Worm (Caenorhabditis elegans): Measurements from ENCODE around the gene gly-5.
A peak's percentile ranks its signal among the peaks of the same experiment; 100 is the strongest.

Gene gly-5

DNA sequence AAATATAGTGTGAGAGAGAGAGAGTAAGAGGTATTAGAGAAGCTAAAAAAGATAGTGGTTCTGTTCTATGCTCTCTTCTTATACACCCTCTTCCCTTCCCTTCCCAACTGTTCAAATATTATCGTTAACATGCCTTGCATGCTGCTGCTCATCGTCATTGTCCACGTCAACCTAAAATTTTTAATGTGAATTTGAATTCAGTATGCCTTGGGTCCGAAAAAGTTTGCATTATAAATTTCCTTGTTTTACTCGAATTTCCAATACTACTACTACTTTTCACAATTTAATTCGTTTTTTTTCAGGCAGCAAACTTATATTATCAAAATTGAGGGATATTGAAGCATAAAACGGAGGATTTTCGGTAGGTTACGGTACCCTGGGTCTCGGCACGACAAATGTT is at the start of gene gly-5:
TSS of gene gly-5 (plus strand) at position 301 of the 400 bp plus-strand sequence.
- no peak for TF ChIP-seq flt-1 (GFP tag; IDR thresholded peaks at IDR 0.05)
- no peak for TF ChIP-seq ztf-23 (GFP tag; IDR thresholded peaks at IDR 0.05)
- TF ChIP-seq ref-1 (GFP tag; conservative IDR thresholded peaks at IDR 0.05), result no peak
- TF ChIP-seq med-1 (GFP tag; optimal IDR thresholded peaks at IDR 0.05; ENCODE audit: insufficient read depth), result no peak
- no peak for TF ChIP-seq tab-1 (GFP tag; IDR thresholded peaks at IDR 0.05)
- no peak for TF ChIP-seq T22C8.4 (GFP tag; IDR thresholded peaks at IDR 0.05)
- no peak for TF ChIP-seq ztf-29 (GFP tag; IDR thresholded peaks at IDR 0.05)
- no peak for TF ChIP-seq cog-1 (tag; optimal IDR thresholded peaks at IDR 0.05)
- no peak for TF ChIP-seq klf-2 (GFP tag; conservative IDR thresholded peaks at IDR 0.05)

DNA sequence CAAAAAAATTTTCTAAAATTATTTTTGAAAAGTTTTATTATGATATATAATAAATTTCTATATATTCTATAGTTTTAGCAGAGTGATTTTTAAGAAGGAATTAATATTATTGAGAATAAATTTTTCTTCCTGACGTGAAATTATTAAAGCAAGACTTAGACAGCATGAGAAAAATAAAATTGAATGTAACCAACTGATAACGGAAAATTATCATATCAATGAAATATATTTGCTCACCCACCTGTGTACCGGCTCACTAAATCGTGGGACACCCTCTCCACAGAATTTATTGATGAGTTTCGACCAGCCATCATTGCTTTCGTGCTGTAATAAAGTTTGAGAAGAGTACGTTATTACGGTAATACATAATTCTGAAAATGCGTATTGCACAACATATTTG is 47.9 kb upstream of the gly-5 start, which contains the start of gene bre-2:
TSS of gene bre-2 (minus strand) at position 326 of the 400 bp plus-strand sequence.
- TF ChIP-seq tab-1 (GFP tag; IDR thresholded peaks at IDR 0.05) (no peak), cog-1 (tag; optimal IDR thresholded peaks at IDR 0.05) (no peak), med-1 (GFP tag; optimal IDR thresholded peaks at IDR 0.05; ENCODE audit: insufficient read depth) (no peak), ztf-29 (GFP tag; IDR thresholded peaks at IDR 0.05) (no peak), ztf-23 (GFP tag; IDR thresholded peaks at IDR 0.05) (no peak), klf-2 (GFP tag; conservative IDR thresholded peaks at IDR 0.05) (no peak), flt-1 (GFP tag; IDR thresholded peaks at IDR 0.05) (no peak), T22C8.4 (GFP tag; IDR thresholded peaks at IDR 0.05) (no peak), ref-1 (GFP tag; conservative IDR thresholded peaks at IDR 0.05) (no peak)

DNA sequence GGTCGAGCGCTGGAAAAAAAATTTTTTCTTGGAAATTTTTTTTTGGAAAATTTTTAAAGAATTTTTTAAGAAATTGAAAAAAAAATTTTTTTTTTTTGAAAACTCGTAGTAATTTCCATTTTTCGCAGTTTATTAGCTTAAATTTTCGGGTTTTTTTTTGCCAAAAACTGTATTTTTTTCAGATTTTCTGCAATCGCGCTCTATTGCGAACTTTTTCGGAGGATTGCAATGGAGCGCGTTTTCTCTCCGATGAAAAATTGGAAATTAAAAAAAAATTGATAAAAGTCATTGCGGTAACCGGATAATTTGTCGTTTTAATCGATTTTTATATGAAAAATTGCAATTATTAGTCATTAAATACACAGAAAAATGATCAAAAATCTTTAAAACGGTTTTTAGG is 35.4 kb upstream of the gly-5 start:
- TF ChIP-seq ztf-29 (GFP tag; IDR thresholded peaks at IDR 0.05) (no peak), flt-1 (GFP tag; IDR thresholded peaks at IDR 0.05) (no peak), ref-1 (GFP tag; conservative IDR thresholded peaks at IDR 0.05) (no peak)

DNA sequence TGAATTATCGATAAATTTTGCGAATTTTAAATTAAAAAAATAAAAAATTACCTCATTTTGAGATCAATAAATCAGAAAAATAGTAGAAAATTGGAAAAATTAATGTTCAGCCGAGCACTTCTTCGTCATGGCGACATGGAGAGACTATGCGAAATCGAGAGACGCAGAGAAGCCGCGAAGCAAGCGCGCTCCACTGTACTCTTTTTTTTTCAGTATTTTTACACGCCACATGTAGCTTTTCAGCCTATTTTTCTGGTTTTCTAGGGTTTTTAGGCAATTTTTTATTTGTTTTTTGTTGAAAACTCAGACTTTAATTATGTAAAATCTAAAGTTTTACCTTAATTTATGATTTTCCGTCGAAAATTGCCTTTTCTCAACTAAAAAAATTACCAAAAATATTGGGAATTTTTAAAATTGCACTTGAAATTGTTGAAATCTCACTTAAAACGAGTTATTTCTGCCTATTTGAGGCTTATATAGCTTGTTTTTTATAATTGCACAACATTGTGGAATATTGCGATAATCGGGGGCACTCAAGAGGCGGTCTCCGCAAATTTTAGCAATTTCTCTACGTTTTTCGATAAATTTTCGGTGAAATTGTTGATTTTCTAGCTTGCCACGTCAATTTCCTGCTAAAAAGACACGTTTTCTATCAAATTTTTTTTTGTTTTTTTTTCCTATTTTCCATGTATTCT is 34.3 kb upstream of the gly-5 start, which contains the start of gene Y39E4B.10:
TSS of gene Y39E4B.10 (minus strand) at position 162 of the 695 bp plus-strand sequence.
- TF ChIP-seq cog-1 (tag; optimal IDR thresholded peaks at IDR 0.05), result no peak
- TF ChIP-seq ref-1 (GFP tag; conservative IDR thresholded peaks at IDR 0.05), result no peak
- no peak for TF ChIP-seq flt-1 (GFP tag; IDR thresholded peaks at IDR 0.05)
- TF ChIP-seq tab-1 (GFP tag; IDR thresholded peaks at IDR 0.05), result no peak
- no peak for TF ChIP-seq med-1 (GFP tag; optimal IDR thresholded peaks at IDR 0.05; ENCODE audit: insufficient read depth)
- TF ChIP-seq ztf-29 (GFP tag; IDR thresholded peaks at IDR 0.05), result no peak
- no peak for TF ChIP-seq klf-2 (GFP tag; conservative IDR thresholded peaks at IDR 0.05)
- no peak for TF ChIP-seq ztf-23 (GFP tag; IDR thresholded peaks at IDR 0.05)
- no peak for TF ChIP-seq T22C8.4 (GFP tag; IDR thresholded peaks at IDR 0.05)

DNA sequence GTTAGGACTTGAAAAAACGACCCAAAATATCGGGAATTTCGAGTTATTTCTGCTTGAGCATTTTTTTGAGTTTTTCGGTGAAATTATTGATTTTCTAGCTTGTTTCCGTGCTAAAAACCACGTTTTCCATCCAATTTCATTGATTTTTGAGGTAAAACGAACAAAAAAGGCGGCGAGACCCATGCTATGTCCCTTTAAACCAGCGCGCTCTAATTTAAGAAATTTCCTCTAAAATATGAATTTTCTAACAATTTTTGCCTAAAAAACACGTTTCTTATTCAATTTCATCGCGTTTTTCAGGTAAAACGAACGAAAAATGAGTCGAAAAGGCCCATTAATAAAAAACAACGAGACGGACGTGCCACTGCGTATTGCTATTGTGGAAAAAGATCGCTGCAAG is 33.7 kb upstream of the gly-5 start, which contains the start of gene abce-1:
TSS of gene abce-1 (plus strand) at position 301 of the 400 bp plus-strand sequence.
- TF ChIP-seq med-1 (GFP tag; optimal IDR thresholded peaks at IDR 0.05; ENCODE audit: insufficient read depth), result no peak
- no peak for TF ChIP-seq T22C8.4 (GFP tag; IDR thresholded peaks at IDR 0.05)
- no peak for TF ChIP-seq tab-1 (GFP tag; IDR thresholded peaks at IDR 0.05)
- no peak for TF ChIP-seq ztf-29 (GFP tag; IDR thresholded peaks at IDR 0.05)
- no peak for TF ChIP-seq klf-2 (GFP tag; conservative IDR thresholded peaks at IDR 0.05)
- TF ChIP-seq cog-1 (tag; optimal IDR thresholded peaks at IDR 0.05), result no peak
- no peak for TF ChIP-seq flt-1 (GFP tag; IDR thresholded peaks at IDR 0.05)
- no peak for TF ChIP-seq ztf-23 (GFP tag; IDR thresholded peaks at IDR 0.05)
- TF ChIP-seq ref-1 (GFP tag; conservative IDR thresholded peaks at IDR 0.05), result no peak

DNA sequence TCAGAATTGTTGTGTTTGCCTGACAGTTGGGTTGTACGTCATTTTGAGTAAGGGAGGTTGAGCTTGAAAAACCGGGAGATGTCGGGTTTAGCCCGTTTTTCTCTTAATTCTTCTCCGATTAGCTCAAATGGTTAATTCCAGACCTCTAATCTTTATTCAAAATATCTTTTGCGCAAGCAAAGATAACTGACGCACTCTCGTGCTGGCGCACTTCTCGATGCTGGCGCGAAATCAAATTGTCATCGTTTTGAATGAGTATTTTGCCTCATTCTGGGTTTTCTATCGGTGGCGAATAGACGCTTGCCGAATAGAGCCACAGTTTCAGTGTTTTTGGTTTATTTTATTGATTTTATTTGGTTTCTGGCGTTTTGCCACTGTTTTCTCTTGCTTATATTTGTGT is 26.6 kb upstream of the gly-5 start:
- TF ChIP-seq ztf-23 (GFP tag; IDR thresholded peaks at IDR 0.05) (peak; percentile 55; the same call in 1 of the 2 replicates), klf-2 (GFP tag; conservative IDR thresholded peaks at IDR 0.05) (no peak)

DNA sequence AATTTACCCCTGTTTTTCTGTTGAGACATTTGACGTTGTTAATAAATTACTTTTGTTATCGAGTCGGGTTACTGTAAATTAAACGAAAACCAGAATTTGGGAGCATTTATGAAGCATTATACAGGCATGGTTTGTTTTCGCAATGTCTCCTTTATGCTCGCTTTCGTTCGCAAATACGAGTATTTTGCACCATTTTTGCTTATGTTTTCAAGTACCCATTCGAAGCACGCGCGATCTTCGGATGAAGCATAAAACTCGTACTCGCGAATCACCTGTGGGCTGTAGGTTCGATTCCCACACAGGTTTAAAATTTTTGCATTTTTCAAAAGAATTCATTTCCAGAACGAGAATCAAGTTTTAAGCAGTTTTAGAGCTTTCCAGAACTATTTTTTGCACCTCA is 22.3 kb upstream of the gly-5 start:
- TF ChIP-seq med-1 (GFP tag; optimal IDR thresholded peaks at IDR 0.05; ENCODE audit: insufficient read depth) (no peak), ref-1 (GFP tag; conservative IDR thresholded peaks at IDR 0.05) (no peak), ztf-23 (GFP tag; IDR thresholded peaks at IDR 0.05) (no peak), flt-1 (GFP tag; IDR thresholded peaks at IDR 0.05) (no peak), ztf-29 (GFP tag; IDR thresholded peaks at IDR 0.05) (no peak), tab-1 (GFP tag; IDR thresholded peaks at IDR 0.05) (no peak), cog-1 (tag; optimal IDR thresholded peaks at IDR 0.05) (no peak), klf-2 (GFP tag; conservative IDR thresholded peaks at IDR 0.05) (no peak), T22C8.4 (GFP tag; IDR thresholded peaks at IDR 0.05) (no peak)

DNA sequence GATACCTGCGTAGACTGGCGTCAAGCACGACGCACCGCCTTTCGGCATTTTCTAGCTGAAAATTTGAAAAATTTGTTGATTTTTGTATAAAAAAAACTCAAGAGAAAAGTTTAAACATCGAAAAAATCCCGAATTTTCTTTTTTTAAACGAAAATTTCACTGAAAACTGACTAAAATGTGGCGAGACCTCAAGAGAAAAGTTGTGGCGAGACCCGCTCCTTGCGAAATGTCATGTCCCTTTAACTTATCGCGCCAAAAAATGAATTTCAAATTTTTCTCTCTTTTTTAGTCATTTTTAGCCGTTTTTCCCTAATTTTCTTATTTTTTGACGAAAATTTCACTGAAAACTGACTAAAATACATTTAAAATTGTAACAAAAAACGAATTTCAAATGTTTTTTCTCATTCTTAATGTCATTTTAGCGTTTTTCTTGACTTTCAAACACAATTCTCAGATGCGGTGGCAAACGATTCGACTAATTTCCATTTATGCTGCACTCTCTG is 17.7 kb upstream of the gly-5 start, which contains the start of the genes snpc-1.2 and Y39E4B.5:
TSS of gene snpc-1.2 (minus strand) at position 78 of the 503 bp plus-strand sequence.
TSS of gene Y39E4B.5 (plus strand) at position 453 of the 503 bp plus-strand sequence.
- no peak for TF ChIP-seq klf-2 (GFP tag; conservative IDR thresholded peaks at IDR 0.05)
- no peak for TF ChIP-seq ref-1 (GFP tag; conservative IDR thresholded peaks at IDR 0.05)
- TF ChIP-seq tab-1 (GFP tag; IDR thresholded peaks at IDR 0.05), result no peak

DNA sequence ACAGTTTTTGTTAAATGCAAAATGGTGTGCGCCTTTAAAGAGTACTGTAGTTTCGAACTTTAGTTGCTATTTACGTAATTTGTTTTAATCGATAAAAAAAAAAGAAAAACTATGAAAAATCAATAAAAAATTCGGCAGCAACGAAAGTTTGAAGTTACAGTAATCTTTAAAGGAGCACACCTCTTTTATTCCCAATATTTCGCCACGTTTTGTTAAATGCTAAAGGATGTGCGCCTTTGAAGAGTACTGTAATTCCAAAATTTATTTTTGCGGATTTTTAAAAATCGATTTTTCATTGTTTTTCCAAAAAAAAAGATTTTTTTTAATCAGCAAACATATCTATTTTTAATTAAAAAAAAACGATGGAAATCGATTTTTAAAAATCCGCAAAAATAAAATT is 13.5 kb upstream of the gly-5 start:
- TF ChIP-seq flt-1 (GFP tag; IDR thresholded peaks at IDR 0.05) (no peak), med-1 (GFP tag; optimal IDR thresholded peaks at IDR 0.05; ENCODE audit: insufficient read depth) (no peak), cog-1 (tag; optimal IDR thresholded peaks at IDR 0.05) (no peak), ztf-23 (GFP tag; IDR thresholded peaks at IDR 0.05) (no peak), ztf-29 (GFP tag; IDR thresholded peaks at IDR 0.05) (no peak), klf-2 (GFP tag; conservative IDR thresholded peaks at IDR 0.05) (no peak), T22C8.4 (GFP tag; IDR thresholded peaks at IDR 0.05) (no peak), ref-1 (GFP tag; conservative IDR thresholded peaks at IDR 0.05) (no peak), tab-1 (GFP tag; IDR thresholded peaks at IDR 0.05) (no peak)

DNA sequence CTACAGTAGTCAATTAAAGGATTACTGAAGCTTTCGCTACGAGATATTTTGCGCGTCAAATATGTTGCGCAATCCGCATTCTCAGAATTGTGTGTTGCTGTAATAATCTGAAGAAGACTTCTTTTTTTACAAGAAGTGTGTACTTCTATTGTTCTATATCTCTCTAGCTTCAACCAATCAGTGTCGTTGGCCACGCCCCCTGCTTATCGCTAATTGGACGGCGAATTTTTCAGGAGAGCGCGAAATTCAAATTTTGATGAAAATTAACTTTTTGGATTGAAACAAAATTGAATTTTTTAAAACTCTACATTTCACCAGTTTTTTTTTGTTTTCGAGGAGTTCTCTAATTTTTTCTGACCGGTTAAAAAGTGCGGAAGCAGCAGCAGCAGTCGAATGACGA is 10.3 kb upstream of the gly-5 start:
- TF ChIP-seq med-1 (GFP tag; optimal IDR thresholded peaks at IDR 0.05; ENCODE audit: insufficient read depth) (no peak), ref-1 (GFP tag; conservative IDR thresholded peaks at IDR 0.05) (no peak), cog-1 (tag; optimal IDR thresholded peaks at IDR 0.05) (no peak), ztf-29 (GFP tag; IDR thresholded peaks at IDR 0.05) (no peak), T22C8.4 (GFP tag; IDR thresholded peaks at IDR 0.05) (no peak), tab-1 (GFP tag; IDR thresholded peaks at IDR 0.05) (no peak), ztf-23 (GFP tag; IDR thresholded peaks at IDR 0.05) (no peak), flt-1 (GFP tag; IDR thresholded peaks at IDR 0.05) (no peak), klf-2 (GFP tag; conservative IDR thresholded peaks at IDR 0.05) (no peak)
